Worm (Caenorhabditis elegans) whole organism, mixed stage, embryonic: Measurements from ENCODE around the gene Y71H2AM.12.

Experiments used
- M03D4.4 ChIP-seq: sonication (generic microtip); optimal IDR thresholded peaks from 2 replicates; lab custom pipeline; 2017; ENCODE audit warnings: mild to moderate bottlenecking, missing genetic modification characterization, missing compliant biosample characterization
- bed-3 ChIP-seq: fragments of 200-800 bp; sonication (Bioruptor generic); optimal IDR thresholded peaks from 3 replicates; lab custom pipeline; 2018; ENCODE audit warnings: mild to moderate bottlenecking, missing genetic modification characterization, moderate library complexity, missing compliant biosample characterization
- blmp-1 ChIP-seq: fragments of 150-350 bp; optimal IDR thresholded peaks from 2 replicates; lab custom pipeline; 2014; ENCODE audit warnings: missing biosample characterization, missing genetic modification characterization
- ceh-43 ChIP-seq: fragments of 200-800 bp; sonication (Bioruptor generic); optimal IDR thresholded peaks from 2 replicates; lab custom pipeline; 2018; ENCODE audit warnings: mild to moderate bottlenecking, missing genetic modification characterization, moderate library complexity, missing compliant biosample characterization
- ces-1 ChIP-seq: fragments of 150-350 bp; optimal IDR thresholded peaks from 2 replicates; lab custom pipeline; 2014; ENCODE audit warnings: missing biosample characterization, missing genetic modification reagents, missing genetic modification characterization
- cnd-1 ChIP-seq: fragments of 200-800 bp; sonication (Bioruptor generic); optimal IDR thresholded peaks from 2 replicates; lab custom pipeline; 2018; ENCODE audit warnings: mild to moderate bottlenecking, missing genetic modification characterization, missing compliant biosample characterization
- drap-1 ChIP-seq: fragments of 200-800 bp; sonication (Bioruptor generic); optimal IDR thresholded peaks from 3 replicates; lab custom pipeline; 2018; ENCODE audit warnings: mild to moderate bottlenecking, missing genetic modification characterization, missing compliant biosample characterization
- elt-1 ChIP-seq: sonication (generic microtip); optimal IDR thresholded peaks from 2 replicates; lab custom pipeline; 2017; ENCODE audit warnings: missing genetic modification characterization, mild to moderate bottlenecking, missing compliant biosample characterization, antibody characterized with exemption, moderate library complexity, borderline replicate concordance; ENCODE audit not compliant: insufficient read depth
- elt-3 ChIP-seq: fragments of 150-350 bp; optimal IDR thresholded peaks from 2 replicates; lab custom pipeline; 2014; ENCODE audit warnings: missing biosample characterization, missing genetic modification characterization
- flh-1 ChIP-seq: fragments of 200-800 bp; sonication (Bioruptor generic); optimal IDR thresholded peaks from 2 replicates; lab custom pipeline; 2018; ENCODE audit warnings: mild to moderate bottlenecking, missing genetic modification characterization, moderate library complexity, missing compliant biosample characterization
- ham-2 ChIP-seq: fragments of 200-800 bp; sonication (Bioruptor generic); optimal IDR thresholded peaks from 2 replicates; lab custom pipeline; 2018; ENCODE audit warnings: mild to moderate bottlenecking, missing genetic modification characterization, missing compliant biosample characterization
- hlh-1 ChIP-seq: fragments of 150-350 bp; optimal IDR thresholded peaks from 2 replicates; lab custom pipeline; 2014; ENCODE audit warnings: missing biosample characterization, missing genetic modification reagents, missing genetic modification characterization
- lin-13 ChIP-seq: fragments of 150-350 bp; optimal IDR thresholded peaks from 2 replicates; lab custom pipeline; 2014; ENCODE audit warnings: missing biosample characterization, missing genetic modification characterization
- lin-32 ChIP-seq: fragments of 200-800 bp; sonication (Bioruptor generic); optimal IDR thresholded peaks from 2 replicates; lab custom pipeline; 2018; ENCODE audit warnings: mild to moderate bottlenecking, missing genetic modification characterization, missing compliant biosample characterization
- lsy-2 ChIP-seq: fragments of 150-350 bp; optimal IDR thresholded peaks from 2 replicates; lab custom pipeline; 2014; ENCODE audit warnings: missing biosample characterization, missing genetic modification characterization
- mab-5 ChIP-seq: fragments of 150-350 bp; optimal IDR thresholded peaks from 2 replicates; lab custom pipeline; 2014; ENCODE audit warnings: missing biosample characterization, missing genetic modification characterization
- mep-1 ChIP-seq: fragments of 150-350 bp; optimal IDR thresholded peaks from 2 replicates; lab custom pipeline; 2017; ENCODE audit warnings: missing biosample characterization, missing genetic modification reagents, missing genetic modification characterization, inconsistent platforms
- mls-2 ChIP-seq: sonication (generic microtip); optimal IDR thresholded peaks from 2 replicates; lab custom pipeline; 2016; ENCODE audit warnings: mild to moderate bottlenecking, missing genetic modification characterization, moderate library complexity, missing compliant biosample characterization
- nhr-12 ChIP-seq: fragments of 150-350 bp; optimal IDR thresholded peaks from 2 replicates; lab custom pipeline; 2014; ENCODE audit warnings: missing biosample characterization, missing genetic modification characterization
- nhr-2 ChIP-seq: fragments of 150-350 bp; optimal IDR thresholded peaks from 2 replicates; lab custom pipeline; 2014; ENCODE audit warnings: missing biosample characterization, missing genetic modification characterization
- nhr-237 ChIP-seq: fragments of 150-350 bp; optimal IDR thresholded peaks from 2 replicates; lab custom pipeline; 2014; ENCODE audit warnings: missing biosample characterization, missing genetic modification characterization
- nhr-28 ChIP-seq: fragments of 150-350 bp; optimal IDR thresholded peaks from 2 replicates; lab custom pipeline; 2014; ENCODE audit warnings: missing biosample characterization, missing genetic modification characterization
- nhr-76 ChIP-seq: sonication (generic microtip); optimal IDR thresholded peaks from 2 replicates; lab custom pipeline; 2017; ENCODE audit warnings: missing biosample characterization, missing genetic modification characterization
- pha-4 ChIP-seq: fragments of 150-350 bp; optimal IDR thresholded peaks from 2 replicates; lab custom pipeline; 2018; ENCODE audit warnings: missing biosample characterization, missing genetic modification reagents, missing genetic modification characterization
- sem-2 ChIP-seq: fragments of 200-800 bp; sonication (Bioruptor generic); optimal IDR thresholded peaks from 2 replicates; lab custom pipeline; 2018; ENCODE audit warnings: mild to moderate bottlenecking, missing genetic modification characterization, missing compliant biosample characterization
- snpc-4 ChIP-seq: fragments of 150-350 bp; optimal IDR thresholded peaks from 2 replicates; lab custom pipeline; 2014; ENCODE audit warnings: missing biosample characterization, missing genetic modification characterization
- tbx-8 ChIP-seq: fragments of 200-800 bp; sonication (Bioruptor generic); optimal IDR thresholded peaks from 2 replicates; lab custom pipeline; 2018; ENCODE audit warnings: mild to moderate bottlenecking, missing genetic modification characterization, moderate library complexity, missing compliant biosample characterization
- unc-120 ChIP-seq: sonication (generic microtip); optimal IDR thresholded peaks from 2 replicates; lab custom pipeline; 2017; ENCODE audit warnings: missing genetic modification characterization, missing compliant biosample characterization; ENCODE audit not compliant: poor library complexity, severe bottlenecking
- unc-39 ChIP-seq: fragments of 150-350 bp; optimal IDR thresholded peaks from 2 replicates; lab custom pipeline; 2014; ENCODE audit warnings: missing biosample characterization, missing genetic modification characterization
- unc-62 ChIP-seq: fragments of 150-350 bp; optimal IDR thresholded peaks from 2 replicates; lab custom pipeline; 2014; ENCODE audit warnings: missing biosample characterization, missing genetic modification reagents, missing genetic modification characterization
- zip-8 ChIP-seq: fragments of 150-350 bp; optimal IDR thresholded peaks from 2 replicates; lab custom pipeline; 2014; ENCODE audit warnings: missing biosample characterization, missing genetic modification characterization

Y71H2AM.12 gene

DNA sequence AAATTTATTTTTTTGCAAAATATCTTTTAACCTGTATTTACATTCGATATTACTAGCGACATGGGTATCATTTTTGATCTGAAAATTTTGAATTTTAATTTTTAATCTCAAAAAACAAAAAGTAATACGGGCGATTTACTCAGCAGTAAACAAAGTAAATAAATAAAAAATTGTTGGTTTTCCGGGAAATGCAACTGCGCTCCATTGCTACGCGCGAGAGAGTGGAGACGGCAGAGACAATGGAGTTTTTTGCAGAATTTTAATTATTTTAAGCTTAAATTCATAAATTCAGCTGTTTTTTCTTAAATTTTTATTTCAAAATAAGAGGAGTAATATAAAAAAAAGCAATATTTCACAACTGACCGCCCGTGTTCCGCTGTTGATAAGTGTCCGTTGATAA is 35.2 kb downstream of the Y71H2AM.12 start, which contains the start of gene slc-30A9:
TSS of gene slc-30A9 (minus strand) at position 78 of the 400 bp plus-strand sequence.
- TF ChIP-seq pha-4 (peak; percentile 13), lin-13 (tag; lab: Kevin White, UChicago) (peak; percentile 12), unc-62 (no peak), ces-1 (peak; percentile 38), elt-3 (no peak), mep-1 (tag; lab: Kevin White, UChicago) (peak; percentile 45), unc-39 (no peak)

DNA sequence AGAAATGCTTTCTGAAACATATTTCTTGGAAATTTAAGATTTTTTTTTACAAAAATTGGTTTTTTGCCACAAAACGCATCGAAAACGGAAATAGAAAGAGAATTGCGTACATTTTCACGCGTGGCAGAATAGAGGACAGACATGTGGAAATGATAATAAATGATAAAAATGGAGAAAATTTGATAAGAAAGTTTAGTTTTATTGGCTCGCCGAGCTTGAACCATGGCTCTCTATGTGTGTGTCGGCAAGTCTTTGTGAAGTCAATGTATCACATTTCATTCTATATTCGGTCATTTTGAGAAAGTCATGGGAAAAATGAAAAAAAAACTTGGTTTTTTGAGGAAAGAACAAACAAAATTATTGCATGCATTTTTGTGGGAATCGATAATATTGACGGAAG is 46.5 kb downstream of the Y71H2AM.12 start:
- no peak for TF ChIP-seq zip-8 (tag; lab: Kevin White, UChicago)
- TF ChIP-seq nhr-237 (tag; lab: Kevin White, UChicago), result no peak
- TF ChIP-seq mab-5 (tag; lab: Kevin White, UChicago), result no peak
- TF ChIP-seq hlh-1 (tag; lab: Kevin White, UChicago), result no peak
- no peak for TF ChIP-seq nhr-28 (tag; lab: Kevin White, UChicago)
- no peak for TF ChIP-seq blmp-1 (tag; lab: Kevin White, UChicago)
- TF ChIP-seq snpc-4, result no peak
- TF ChIP-seq drap-1, result no peak
- TF ChIP-seq unc-120 (tag; lab: Kevin White, UChicago), result no peak
- no peak for TF ChIP-seq mls-2 (tag; lab: Kevin White, UChicago)
- TF ChIP-seq elt-1, result no peak
- no peak for TF ChIP-seq ces-1
- no peak for TF ChIP-seq cnd-1 (tag; lab: Kevin White, UChicago)
- TF ChIP-seq ceh-43 (GFP tag; lab: Kevin White, UChicago), result no peak
- TF ChIP-seq nhr-12 (tag; lab: Kevin White, UChicago), result no peak
- TF ChIP-seq M03D4.4 (tag; lab: Kevin White, UChicago), result no peak
- TF ChIP-seq, all 35 proteins: peak for 0

DNA sequence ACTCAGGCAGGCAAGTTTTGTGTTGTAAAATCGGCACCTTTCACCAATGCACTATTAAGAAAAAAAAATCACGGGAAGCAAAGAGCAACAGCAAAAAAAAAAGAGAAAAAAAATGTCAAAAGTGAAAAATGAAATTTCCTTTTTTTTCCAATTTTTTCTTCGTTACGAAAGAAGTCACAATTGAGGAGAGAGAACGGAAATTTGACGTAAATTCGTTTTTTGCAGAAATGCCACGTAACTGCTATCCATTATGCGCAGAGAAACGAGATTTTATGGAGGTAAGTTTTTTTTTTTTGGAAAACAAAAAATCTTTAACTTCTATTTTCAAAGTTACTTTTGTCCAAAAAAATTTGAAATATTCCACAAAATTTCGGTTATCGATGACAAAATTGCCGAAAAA is 47.2 kb downstream of the Y71H2AM.12 start:
- TF ChIP-seq ham-2 (GFP tag; lab: Kevin White, UChicago) (no peak), ces-1 (peak; percentile 47)

- TF ChIP-seq nhr-76, result no peak
- TF ChIP-seq mab-5 (tag; lab: Kevin White, UChicago), result no peak
- TF ChIP-seq drap-1, result no peak
- TF ChIP-seq ham-2 (GFP tag; lab: Kevin White, UChicago), result no peak
- no peak for TF ChIP-seq lsy-2
- no peak for TF ChIP-seq elt-3
- no peak for TF ChIP-seq unc-62
- TF ChIP-seq flh-1 (GFP tag; lab: Kevin White, UChicago), result no peak
- no peak for TF ChIP-seq unc-39
- TF ChIP-seq snpc-4, result no peak
- TF ChIP-seq sem-2, result no peak
- no peak for TF ChIP-seq nhr-28 (tag; lab: Kevin White, UChicago)
- no peak for TF ChIP-seq mep-1 (tag; lab: Kevin White, UChicago)
- TF ChIP-seq tbx-8, result no peak
These were observed 47.8 kb downstream of the Y71H2AM.12 start, which contains the start of the genes Y71H2AL.2, Y71H2AL.4 and pbo-1 for ce11 chrIII:2686064-2686463. Gene Y71H2AL.2, plus strand, starts transcription at chrIII:2686364. Gene Y71H2AL.4, plus strand, starts transcription at chrIII:2686408. Gene pbo-1, minus strand, starts transcription at chrIII:2686463.

DNA sequence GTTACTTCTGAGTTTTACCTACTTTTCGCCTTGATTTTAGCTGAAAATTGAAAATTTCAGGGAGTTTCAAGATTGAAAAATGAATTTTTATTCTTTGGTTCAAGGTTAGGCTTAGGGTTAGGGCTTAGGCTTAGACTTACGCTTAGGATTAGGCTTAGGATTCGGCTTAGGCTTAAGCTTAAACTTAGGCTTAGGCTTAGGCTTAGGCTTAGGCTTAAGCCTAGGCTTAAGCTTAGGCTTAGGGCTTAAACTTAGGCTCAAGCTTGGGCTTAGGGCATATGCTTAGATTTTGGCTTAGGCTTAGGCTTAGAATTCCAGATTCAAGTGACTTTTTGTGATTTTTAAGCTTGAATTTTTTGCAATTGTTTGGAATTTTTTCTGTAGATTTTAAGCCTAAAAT is 50.5 kb downstream of the Y71H2AM.12 start:
- no peak for TF ChIP-seq sem-2
- TF ChIP-seq, all 35 proteins: peak for 0

DNA sequence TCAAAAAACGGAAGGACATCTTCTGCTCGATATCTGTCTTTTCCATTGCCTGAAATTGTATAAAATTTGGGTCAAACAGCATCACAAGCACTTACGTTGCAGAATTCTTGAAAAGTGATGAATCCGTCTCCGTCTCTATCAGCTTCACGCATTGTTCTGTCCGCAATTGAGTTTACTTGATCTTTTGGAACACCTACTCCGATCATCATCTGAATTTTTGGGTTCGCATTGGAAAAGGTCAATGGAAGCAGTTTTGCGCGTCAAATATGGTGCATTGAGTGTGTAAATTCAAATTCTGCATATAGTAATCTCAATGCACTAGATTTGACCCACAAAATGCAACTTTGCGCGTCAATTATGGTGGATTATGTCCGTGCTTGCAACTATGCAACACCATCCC is 52.3 kb downstream of the Y71H2AM.12 start:
- TF ChIP-seq lin-32 (GFP tag; lab: Kevin White, UChicago), result no peak
- no peak for TF ChIP-seq zip-8 (tag; lab: Kevin White, UChicago)
- TF ChIP-seq unc-62, result no peak
- no peak for TF ChIP-seq M03D4.4 (tag; lab: Kevin White, UChicago)
- TF ChIP-seq pha-4, result no peak
- no peak for TF ChIP-seq lin-13 (tag; lab: Kevin White, UChicago)
- TF ChIP-seq nhr-12 (tag; lab: Kevin White, UChicago), result no peak
- no peak for TF ChIP-seq flh-1 (GFP tag; lab: Kevin White, UChicago)
- TF ChIP-seq tbx-8, result no peak
- no peak for TF ChIP-seq mab-5 (tag; lab: Kevin White, UChicago)
- TF ChIP-seq ces-1, result no peak
- no peak for TF ChIP-seq drap-1
- no peak for TF ChIP-seq elt-3
- TF ChIP-seq nhr-2 (tag; lab: Kevin White, UChicago), result no peak
- TF ChIP-seq unc-39, result no peak
- no peak for TF ChIP-seq bed-3 (GFP tag; lab: Kevin White, UChicago)
